Fruit fly (Drosophila melanogaster): ENCODE data around the gene CG2926.

Gene CG2926

DNA sequence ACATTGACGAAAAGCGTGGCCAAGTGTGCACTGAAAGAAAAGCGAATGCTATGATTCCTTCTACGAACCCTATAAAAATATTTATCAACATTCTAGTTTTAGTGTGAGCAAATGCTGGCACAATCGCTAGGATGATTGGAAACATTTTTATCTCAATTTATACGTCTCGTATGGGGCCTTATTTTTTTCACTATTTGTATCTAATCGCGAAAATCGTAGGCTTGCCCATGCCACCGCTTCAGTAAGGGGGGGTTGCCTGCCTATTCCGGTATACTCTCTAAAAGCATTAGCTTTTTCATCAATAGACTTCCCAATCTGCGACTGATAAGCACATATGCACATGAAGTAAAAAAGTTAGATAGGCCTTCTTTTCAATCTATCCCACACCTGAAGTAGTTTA, 22.6 kb downstream of the CG2926 start (continued):
- TF ChIP-seq dm (GFP tag; optimal IDR thresholded peaks at IDR 0.05) (peak; percentile 39), chn (GFP tag; optimal IDR thresholded peaks at IDR 0.05) (peak; percentile 63), Sry-δ (GFP tag; optimal IDR thresholded peaks at IDR 0.05) (peak; percentile 27), CG8281 (tag; optimal IDR thresholded peaks at IDR 0.05) (peak; percentile 62), hbn (GFP tag; IDR thresholded peaks at IDR 0.05; ENCODE audit: partially characterized antibody) (no peak), CG7839 (tag; optimal IDR thresholded peaks at IDR 0.05) (no peak), crp (GFP tag; optimal IDR thresholded peaks at IDR 0.05) (no peak), cato (GFP tag; optimal IDR thresholded peaks at IDR 0.05; ENCODE audit: borderline replicate concordance) (no peak), dpn (GFP tag; optimal IDR thresholded peaks at IDR 0.05) (peak; percentile 57 to 74), kni (GFP tag; optimal IDR thresholded peaks at IDR 0.05) (no peak), CG4854 (GFP tag; optimal IDR thresholded peaks at IDR 0.05) (peak; percentile 50), repo (GFP tag; optimal IDR thresholded peaks at IDR 0.05) (no peak), dimm (GFP tag; IDR thresholded peaks at IDR 0.05) (peak; percentile 42; the same call in 1 of the 2 replicates), Dp (GFP tag; optimal IDR thresholded peaks at IDR 0.05) (no peak), Mrtf (GFP tag; IDR thresholded peaks at IDR 0.05) (peak; percentile 81), CG7357 (GFP tag; IDR thresholded peaks at IDR 0.05) (peak; percentile 68; the same call in 2 of the 3 replicates), CG2202 (tag; optimal IDR thresholded peaks at IDR 0.05) (no peak), tap (tag; optimal IDR thresholded peaks at IDR 0.05) (peak; percentile 74), Rfx (GFP tag; IDR thresholded peaks at IDR 0.05) (peak; percentile 93), YL-1 (GFP tag; optimal IDR thresholded peaks at IDR 0.05) (no peak), ara (GFP tag; IDR thresholded peaks at IDR 0.05) (peak; percentile 83), CG7271 (tag; optimal IDR thresholded peaks at IDR 0.05) (no peak), seq (GFP tag; IDR thresholded peaks at IDR 0.05) (peak; percentile 84), CG4404 (GFP tag; IDR thresholded peaks at IDR 0.05) (peak; percentile 52), CG8765 (GFP tag; IDR thresholded peaks at IDR 0.05) (0 out of 2 replicates have a peak, but pooled peaks have one; percentile 29), pnt (GFP tag; optimal IDR thresholded peaks at IDR 0.05) (peak; percentile 73), Xrp1 (GFP tag; IDR thresholded peaks at IDR 0.05) (peak; percentile 82), ci (GFP tag; IDR thresholded peaks at IDR 0.05) (peak; percentile 96), pita (GFP tag; optimal IDR thresholded peaks at IDR 0.05) (no peak), lmd (GFP tag; IDR thresholded peaks at IDR 0.05) (peak; percentile 86), ro (GFP tag; IDR thresholded peaks at IDR 0.05) (peak; percentile 36; the same call in 1 of the 2 replicates), CG3995 (GFP tag; optimal IDR thresholded peaks at IDR 0.05) (peak; percentile 6), lbe (GFP tag; optimal IDR thresholded peaks at IDR 0.05) (peak; percentile 68), Six4 (GFP tag; optimal IDR thresholded peaks at IDR 0.05) (peak; percentile 50), zf30C (GFP tag; optimal IDR thresholded peaks at IDR 0.05) (peak; percentile 80), ac (GFP tag; optimal IDR thresholded peaks at IDR 0.05) (no peak), cwo (GFP tag; optimal IDR thresholded peaks at IDR 0.05) (peak; percentile 81), wek (GFP tag; optimal IDR thresholded peaks at IDR 0.05) (no peak), CG4360 (GFP tag; IDR thresholded peaks at IDR 0.05) (peak; percentile 64), CG4424 (GFP tag; optimal IDR thresholded peaks at IDR 0.05) (peak; percentile 63), CG1602 (GFP tag; optimal IDR thresholded peaks at IDR 0.05) (peak; percentile 56), CG9215 (GFP tag; IDR thresholded peaks at IDR 0.05) (peak; percentile 66), CG34376 (GFP tag; optimal IDR thresholded peaks at IDR 0.05) (peak; percentile 96), CG11085 (GFP tag; IDR thresholded peaks at IDR 0.05) (peak; percentile 55), CTCF (GFP tag; optimal IDR thresholded peaks at IDR 0.05) (peak; percentile 14), CG15073 (GFP tag; optimal IDR thresholded peaks at IDR 0.05) (no peak), ssp (GFP tag; IDR thresholded peaks at IDR 0.05) (peak; percentile 59), CG4707 (GFP tag; optimal IDR thresholded peaks at IDR 0.05) (peak; percentile 19), trem (tag; optimal IDR thresholded peaks at IDR 0.05) (no peak), Mad (GFP tag; optimal IDR thresholded peaks at IDR 0.05) (peak; percentile 80), CG17912 (GFP tag; optimal IDR thresholded peaks at IDR 0.05) (no peak), Sry-β (GFP tag; optimal IDR thresholded peaks at IDR 0.05) (no peak)
